Fruit fly (Drosophila melanogaster): ENCODE measurements around the gene CG9628.

DNA sequence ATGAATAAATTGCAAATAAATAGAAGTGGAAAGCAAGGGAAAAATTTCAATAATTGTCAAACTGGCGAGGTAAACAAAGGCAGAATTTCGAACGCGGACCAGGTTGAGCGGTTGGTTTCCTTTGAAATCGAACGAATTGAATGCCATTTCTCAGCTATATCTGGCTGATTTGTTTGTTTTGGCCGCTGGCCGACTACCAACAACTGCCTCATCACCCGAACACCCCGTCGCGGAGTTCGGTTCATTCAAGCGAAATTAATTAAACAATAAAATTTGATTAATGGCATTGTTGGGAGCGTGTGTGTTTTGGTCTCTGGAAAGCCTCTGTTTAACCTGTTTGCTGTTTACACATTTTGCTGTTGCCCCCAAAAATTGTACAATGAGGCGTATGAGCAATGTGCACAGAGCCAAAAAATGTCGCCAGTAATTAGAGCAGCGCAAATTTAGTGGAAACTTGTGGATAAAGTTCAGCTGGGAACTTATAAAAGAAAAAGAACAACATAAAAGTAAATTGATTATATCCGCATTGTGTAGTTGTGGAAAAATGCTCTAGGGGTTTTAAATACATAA lies 35.0 kb downstream of the CG9628 start:
- TF ChIP-seq Dll (optimal IDR thresholded peaks at IDR 0.05) (no peak), usp (GFP tag; optimal IDR thresholded peaks at IDR 0.05) (no peak), pan (optimal IDR thresholded peaks at IDR 0.05) (no peak)
